Fruit fly (Drosophila melanogaster) whole organism: ENCODE data around the gene LManVI.

ENCODE experiments used
- CG8478 ChIP-seq: fragments of >200 bp; optimal IDR thresholded peaks from 2 replicates; lab custom pipeline; 2018; ENCODE audit warnings: inconsistent platforms
- Dll ChIP-seq: fragments of >200 bp; optimal IDR thresholded peaks from 2 replicates; lab custom pipeline; 2017
- psq ChIP-seq: fragments of >200 bp; optimal IDR thresholded peaks from 2 replicates; lab custom pipeline; 2017

dm6 chr2L:8768660-8769138 lies 12.4 kb downstream of the LManVI start, which contains the start of gene LManIII:
- TF ChIP-seq psq (lab: Kevin White, UChicago), result no peak
- TF ChIP-seq CG8478 (lab: Kevin White, UChicago), result no peak
- TF ChIP-seq Dll (lab: Kevin White, UChicago), result no peak
